Fruit fly (Drosophila melanogaster): ENCODE measurements around the gene Nuak.

Nuak gene

dm6 chr3R:10265552-10266137 lies 1.5 kb downstream of the Nuak start (continued):
- peak; percentile 33 for TF ChIP-seq jumu (GFP tag; optimal IDR thresholded peaks at IDR 0.05)
- no peak for TF ChIP-seq croc (GFP tag; conservative IDR thresholded peaks at IDR 0.05)
- TF ChIP-seq CG9215 (GFP tag; IDR thresholded peaks at IDR 0.05) = peak; percentile 81
- peak; percentile 31 for TF ChIP-seq CG8388 (GFP tag; optimal IDR thresholded peaks at IDR 0.05)
- TF ChIP-seq Ssrp (tag; optimal IDR thresholded peaks at IDR 0.05) = peak; percentile 12
- peak; percentile 18 for TF ChIP-seq pum (GFP tag; optimal IDR thresholded peaks at IDR 0.05)
- peak; percentile 52 for TF ChIP-seq wdn (GFP tag; IDR thresholded peaks at IDR 0.05)
- no peak for TF ChIP-seq unc-4 (GFP tag; IDR thresholded peaks at IDR 0.05; ENCODE audit: partially characterized antibody)
- TF ChIP-seq HmgD (GFP tag; optimal IDR thresholded peaks at IDR 0.05) = no peak
- TF ChIP-seq CG6683 (GFP tag; optimal IDR thresholded peaks at IDR 0.05) = peak; percentile 9
- TF ChIP-seq Dp (GFP tag; optimal IDR thresholded peaks at IDR 0.05) = no peak
- no peak for TF ChIP-seq dati (GFP tag; IDR thresholded peaks at IDR 0.05)
- no peak for TF ChIP-seq hkb (optimal IDR thresholded peaks at IDR 0.05)
- peak; percentile 67 for TF ChIP-seq hkb (GFP tag; IDR thresholded peaks at IDR 0.05)
- TF ChIP-seq sob (GFP tag; IDR thresholded peaks at IDR 0.05) = peak; percentile 80
- TF ChIP-seq NFAT (GFP tag; IDR thresholded peaks at IDR 0.05) = peak; percentile 62
- peak; percentile 24 for TF ChIP-seq scrt (GFP tag; optimal IDR thresholded peaks at IDR 0.05)
- TF ChIP-seq CG15011 (GFP tag; optimal IDR thresholded peaks at IDR 0.05) = peak; percentile 47
- TF ChIP-seq CG9727 (GFP tag; optimal IDR thresholded peaks at IDR 0.05) = peak; percentile 51
- TF ChIP-seq CG4424 (GFP tag; optimal IDR thresholded peaks at IDR 0.05) = peak; percentile 44
- no peak for TF ChIP-seq pb (GFP tag; optimal IDR thresholded peaks at IDR 0.05)
- no peak for TF ChIP-seq D19A (tag; optimal IDR thresholded peaks at IDR 0.05)
- TF ChIP-seq Usf (GFP tag; optimal IDR thresholded peaks at IDR 0.05) = peak; percentile 29
- TF ChIP-seq cas (GFP tag; IDR thresholded peaks at IDR 0.05) = peak; percentile 56; the same call in 1 of the 2 replicates
- TF ChIP-seq pan (optimal IDR thresholded peaks at IDR 0.05) = no peak
- TF ChIP-seq pan (GFP tag; optimal IDR thresholded peaks at IDR 0.05 in 1 of 2, IDR thresholded peaks at IDR 0.05 in 1 of 2) = peak in 1 of 2 experiments; percentile 57
- no peak for TF ChIP-seq CG16813 (GFP tag; IDR thresholded peaks at IDR 0.05; ENCODE audit: partially characterized antibody)
- 0 out of 3 replicates have a peak, but pooled peaks have one; percentile 34 for TF ChIP-seq CG7357 (GFP tag; IDR thresholded peaks at IDR 0.05)
- TF ChIP-seq crol (GFP tag; IDR thresholded peaks at IDR 0.05) = no peak
- peak in 1 of 2 experiments; percentile 34 for TF ChIP-seq eve (GFP tag; optimal IDR thresholded peaks at IDR 0.05)
- no peak for TF ChIP-seq CG15601 (tag; optimal IDR thresholded peaks at IDR 0.05)
- TF ChIP-seq vnd (GFP tag; IDR thresholded peaks at IDR 0.05; ENCODE audit: partially characterized antibody) = no peak
- TF ChIP-seq CG10147 (GFP tag; optimal IDR thresholded peaks at IDR 0.05) = peak; percentile 47
- no peak for TF ChIP-seq dan (GFP tag; IDR thresholded peaks at IDR 0.05)
- TF ChIP-seq CG18476 (GFP tag; optimal IDR thresholded peaks at IDR 0.05) = peak; percentile 2
- TF ChIP-seq CG6654 (GFP tag; optimal IDR thresholded peaks at IDR 0.05) = no peak
- TF ChIP-seq Blimp-1 (GFP tag; optimal IDR thresholded peaks at IDR 0.05) = no peak
- no peak for TF ChIP-seq CG10959 (GFP tag; IDR thresholded peaks at IDR 0.05)
- TF ChIP-seq Aef1 (GFP tag; IDR thresholded peaks at IDR 0.05) = peak; percentile 60
- peak; percentile 5 for TF ChIP-seq ewg (GFP tag; optimal IDR thresholded peaks at IDR 0.05)

Data from whole organism, embryonic.